Fruit fly (Drosophila melanogaster): ENCODE measurements around the gene CG8519.

DNA sequence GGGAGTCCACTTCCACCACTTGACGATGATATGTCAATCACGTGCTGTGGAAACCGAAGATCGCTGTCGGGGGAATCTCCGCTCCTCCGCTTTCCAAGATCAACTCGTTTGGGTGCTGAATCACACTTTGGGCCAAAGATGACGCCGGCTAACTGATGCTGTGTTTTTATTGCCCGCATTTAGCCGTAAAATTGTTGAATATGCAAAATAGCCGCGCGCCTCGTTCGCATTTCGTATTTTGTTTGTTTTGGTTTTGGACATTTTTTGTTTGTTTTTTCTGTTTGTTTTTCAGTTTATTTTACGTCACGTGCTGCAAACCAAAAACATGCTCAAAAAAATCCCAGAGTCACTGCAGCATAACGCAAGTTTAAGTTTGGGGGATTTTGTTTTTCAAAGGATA, 18.7 kb downstream of the CG8519 start:
- TF ChIP-seq CG8301 (tag; optimal IDR thresholded peaks at IDR 0.05) (no peak), gl (tag; optimal IDR thresholded peaks at IDR 0.05) (no peak), Ets98B (GFP tag; IDR thresholded peaks at IDR 0.05) (no peak), CG13204 (GFP tag; optimal IDR thresholded peaks at IDR 0.05) (no peak), CG12605 (GFP tag; IDR thresholded peaks at IDR 0.05) (no peak), CG8159 (tag; optimal IDR thresholded peaks at IDR 0.05) (no peak), fd96Ca (GFP tag; IDR thresholded peaks at IDR 0.05) (no peak), D1 (tag; optimal IDR thresholded peaks at IDR 0.05) (no peak), CG17806 (tag; optimal IDR thresholded peaks at IDR 0.05) (no peak), CG14655 (GFP tag; optimal IDR thresholded peaks at IDR 0.05) (no peak), Pif1B (GFP tag; optimal IDR thresholded peaks at IDR 0.05) (no peak), rn (GFP tag; IDR thresholded peaks at IDR 0.05) (no peak), CG32121 (GFP tag; IDR thresholded peaks at IDR 0.05) (no peak), CG15710 (tag; optimal IDR thresholded peaks at IDR 0.05) (no peak)
